Fruit fly (Drosophila melanogaster): ENCODE measurements around the gene Dsor1.

dm6 chrX:9284024-9284738, 37.0 kb downstream of the Dsor1 start, which contains the start of gene lz:
- TF ChIP-seq Myc (optimal IDR thresholded peaks at IDR 0.05) (no peak), h (optimal IDR thresholded peaks at IDR 0.05) (no peak), psq (optimal IDR thresholded peaks at IDR 0.05) (no peak), Sin3A (optimal IDR thresholded peaks at IDR 0.05) (no peak), ttk (optimal IDR thresholded peaks at IDR 0.05) (no peak)
